Worm (Caenorhabditis elegans) whole organism, L3 larva: ENCODE measurements around the gene col-17.

Source experiments
- R02D3.7 ChIP-seq: fragments of 150-350 bp; optimal IDR thresholded peaks from 2 replicates; lab custom pipeline; 2014; ENCODE audit warnings: missing biosample characterization, missing genetic modification characterization
- ZK546.5 ChIP-seq: sonication (generic microtip); optimal IDR thresholded peaks from 2 replicates; lab custom pipeline; 2017; ENCODE audit warnings: missing biosample characterization, missing genetic modification characterization
- aly-2 ChIP-seq: fragments of 150-350 bp; optimal IDR thresholded peaks from 2 replicates; lab custom pipeline; 2014; ENCODE audit warnings: missing biosample characterization, missing genetic modification characterization
- ama-1 ChIP-seq: fragments of 150-350 bp; optimal IDR thresholded peaks from 2 replicates; lab custom pipeline; 2018
- ceh-82 ChIP-seq: fragments of 150-350 bp; optimal IDR thresholded peaks from 2 replicates; lab custom pipeline; 2014; ENCODE audit warnings: missing biosample characterization, missing genetic modification characterization
- egl-27 ChIP-seq: sonication (generic microtip); optimal IDR thresholded peaks from 4 replicates; lab custom pipeline; 2017; ENCODE audit warnings: missing biosample characterization, missing genetic modification reagents, missing genetic modification characterization
- egl-5 ChIP-seq: fragments of 150-350 bp; optimal IDR thresholded peaks from 2 replicates; lab custom pipeline; 2017; ENCODE audit warnings: missing biosample characterization, missing genetic modification reagents, missing genetic modification characterization, inconsistent platforms
- elt-1 ChIP-seq: fragments of 150-350 bp; optimal IDR thresholded peaks from 2 replicates; lab custom pipeline; 2014; ENCODE audit warnings: missing biosample characterization, missing genetic modification characterization
- elt-2 ChIP-seq: sonication (generic microtip); optimal IDR thresholded peaks from 2 replicates; lab custom pipeline; 2016; ENCODE audit warnings: missing genetic modification reagents, mild to moderate bottlenecking, missing genetic modification characterization, missing compliant biosample characterization
- fkh-10 ChIP-seq: sonication (generic microtip); optimal IDR thresholded peaks from 2 replicates; lab custom pipeline; 2017; ENCODE audit warnings: missing biosample characterization, missing genetic modification reagents, missing genetic modification characterization
- fkh-2 ChIP-seq: fragments of 150-350 bp; optimal IDR thresholded peaks from 2 replicates; lab custom pipeline; 2014; ENCODE audit warnings: missing biosample characterization, missing genetic modification reagents, missing genetic modification characterization
- hmg-11 ChIP-seq: sonication (generic microtip); optimal IDR thresholded peaks from 2 replicates; lab custom pipeline; 2016; ENCODE audit warnings: missing genetic modification characterization, missing compliant biosample characterization
- lin-39 ChIP-seq: fragments of 150-350 bp; optimal IDR thresholded peaks from 2 replicates; lab custom pipeline; 2018; ENCODE audit warnings: missing biosample characterization, missing genetic modification reagents, missing genetic modification characterization
- mml-1 ChIP-seq: fragments of 150-350 bp; sonication (generic microtip); optimal IDR thresholded peaks from 3 replicates; lab custom pipeline; 2014; ENCODE audit warnings: missing biosample characterization, missing genetic modification characterization
- nfya-1 ChIP-seq: sonication (generic microtip); optimal IDR thresholded peaks from 2 replicates; lab custom pipeline; 2017; ENCODE audit warnings: missing genetic modification characterization, mild to moderate bottlenecking, missing compliant biosample characterization, antibody characterized with exemption, moderate library complexity; ENCODE audit not compliant: insufficient read depth
- nhr-11 ChIP-seq: fragments of 150-350 bp; optimal IDR thresholded peaks from 2 replicates; lab custom pipeline; 2014; ENCODE audit warnings: missing biosample characterization, missing genetic modification characterization
- nhr-12 ChIP-seq: fragments of 150-350 bp; optimal IDR thresholded peaks from 2 replicates; lab custom pipeline; 2014; ENCODE audit warnings: missing biosample characterization, missing genetic modification characterization
- nhr-23 ChIP-seq: fragments of 150-350 bp; optimal IDR thresholded peaks from 2 replicates; lab custom pipeline; 2014; ENCODE audit warnings: missing biosample characterization, missing genetic modification reagents, missing genetic modification characterization
- nhr-25 ChIP-seq: sonication (generic microtip); optimal IDR thresholded peaks from 2 replicates; lab custom pipeline; 2017; ENCODE audit warnings: missing biosample characterization, missing genetic modification characterization
- nhr-28 ChIP-seq: fragments of 150-350 bp; optimal IDR thresholded peaks from 2 replicates; lab custom pipeline; 2014; ENCODE audit warnings: missing biosample characterization, missing genetic modification characterization
- nhr-76 ChIP-seq: fragments of 150-350 bp; sonication (generic microtip); optimal IDR thresholded peaks from 5 replicates; lab custom pipeline; 2014; ENCODE audit warnings: missing biosample characterization, missing genetic modification characterization
- nhr-77 ChIP-seq: fragments of 150-350 bp; optimal IDR thresholded peaks from 2 replicates; lab custom pipeline; 2014; ENCODE audit warnings: missing biosample characterization, missing genetic modification characterization
- pha-4 ChIP-seq: fragments of 150-350 bp; optimal IDR thresholded peaks from 2 replicates; lab custom pipeline; 2014; ENCODE audit warnings: missing biosample characterization, missing genetic modification reagents, missing genetic modification characterization
- pqm-1 ChIP-seq: fragments of 150-350 bp; optimal IDR thresholded peaks from 2 replicates; lab custom pipeline; 2017; ENCODE audit warnings: missing biosample characterization, missing genetic modification characterization, inconsistent platforms
- sea-2 ChIP-seq: fragments of 150-350 bp; sonication (generic microtip); optimal IDR thresholded peaks from 4 replicates; lab custom pipeline; 2014; ENCODE audit warnings: missing biosample characterization, missing genetic modification reagents, missing genetic modification characterization
- skn-1 ChIP-seq: fragments of 150-350 bp; optimal IDR thresholded peaks from 2 replicates; lab custom pipeline; 2014; ENCODE audit warnings: missing biosample characterization, missing genetic modification characterization
- zag-1 ChIP-seq: fragments of 150-350 bp; optimal IDR thresholded peaks from 2 replicates; lab custom pipeline; 2014; ENCODE audit warnings: missing biosample characterization, missing genetic modification characterization

The col-17 gene

ce11 chrII:4888527-4889487, 21.4 kb upstream of the col-17 start, which contains the start of gene pgm-1 (continued):
- TF ChIP-seq fkh-10 (GFP tag; lab: Kevin White, UChicago) (no peak), ZK546.5 (tag; lab: Kevin White, UChicago) (no peak), egl-27 (tag; lab: Kevin White, UChicago) (no peak), pqm-1 (tag; lab: Kevin White, UChicago) (no peak), aly-2 (no peak), fkh-2 (tag; lab: Kevin White, UChicago) (no peak), skn-1 (no peak)

ce11 chrII:4885976-4886375, 18.6 kb upstream of the col-17 start, which contains the start of gene R05F9.7:
Gene R05F9.7, plus strand, starts transcription at chrII:4886276.
- TF ChIP-seq nhr-76 (tag; lab: Kevin White, UChicago) (no peak), R02D3.7 (tag; lab: Kevin White, UChicago) (no peak), mml-1 (tag; lab: Kevin White, UChicago) (no peak), ama-1 (lab: Kevin White, UChicago) (no peak), hmg-11 (tag; lab: Kevin White, UChicago) (no peak), fkh-2 (tag; lab: Kevin White, UChicago) (no peak), ceh-82 (tag; lab: Kevin White, UChicago) (no peak)
- TF ChIP-seq, all 47 proteins: peak for 0

- TF ChIP-seq lin-39 (tag; lab: Kevin White, UChicago) (no peak), mml-1 (tag; lab: Kevin White, UChicago) (no peak), elt-1 (tag; lab: Kevin White, UChicago) (no peak), ceh-82 (tag; lab: Kevin White, UChicago) (no peak), ZK546.5 (tag; lab: Kevin White, UChicago) (no peak), nhr-11 (tag; lab: Kevin White, UChicago) (no peak), fkh-10 (GFP tag; lab: Kevin White, UChicago) (no peak), nhr-23 (tag; lab: Kevin White, UChicago) (no peak), zag-1 (no peak), ama-1 (lab: Kevin White, UChicago) (no peak)
Observed at ce11 chrII:4884403-4884802, 17.0 kb upstream of the col-17 start.

ce11 chrII:4883412-4883811, 16.0 kb upstream of the col-17 start, which contains the start of gene gst-8:
Gene gst-8, plus strand, starts transcription at chrII:4883712.
- TF ChIP-seq elt-2 (tag; lab: Kevin White, UChicago) (peak; percentile 24), nhr-12 (no peak)

- TF ChIP-seq R02D3.7 (tag; lab: Kevin White, UChicago) = no peak
- TF ChIP-seq pha-4 (tag; lab: Kevin White, UChicago) = peak; percentile 68
Observed at ce11 chrII:4882498-4882897, 15.1 kb upstream of the col-17 start.

ce11 chrII:4881727-4882126, 14.4 kb upstream of the col-17 start, which contains the start of gene gst-7:
Gene gst-7, plus strand, starts transcription at chrII:4882062.
- TF ChIP-seq skn-1 = peak; percentile 96
- peak; percentile 25 for TF ChIP-seq nhr-25 (tag; lab: Kevin White, UChicago)
- TF ChIP-seq nfya-1 = peak; percentile 40
- TF ChIP-seq nhr-11 (tag; lab: Kevin White, UChicago) = no peak
- peak; percentile 26 for TF ChIP-seq lin-39 (tag; lab: Kevin White, UChicago)
- peak; percentile 92 for TF ChIP-seq elt-2 (tag; lab: Kevin White, UChicago)
- TF ChIP-seq nhr-77 = no peak
- no peak for TF ChIP-seq nhr-28 (tag; lab: Kevin White, UChicago)
- TF ChIP-seq sea-2 (GFP tag; lab: Kevin White, UChicago) = no peak
- no peak for TF ChIP-seq elt-1 (tag; lab: Kevin White, UChicago)
- TF ChIP-seq nhr-23 (tag; lab: Kevin White, UChicago) = peak; percentile 34
- no peak for TF ChIP-seq egl-5 (tag; lab: Kevin White, UChicago)
- TF ChIP-seq pqm-1 (tag; lab: Kevin White, UChicago) = peak; percentile 76
- TF ChIP-seq pha-4 (tag; lab: Kevin White, UChicago) = peak; percentile 92
- TF ChIP-seq aly-2 = no peak
